Fruit fly (Drosophila melanogaster) whole organism, wandering third instar larva: ENCODE measurements around the gene CG5276.
A peak's percentile ranks its signal among the peaks of the same experiment; 100 is the strongest.

ENCODE experiments used
- Abd-B ChIP-seq: fragments of >200 bp; optimal IDR thresholded peaks from 2 replicates; lab custom pipeline; 2017; ENCODE audit warnings: missing biosample characterization, missing genetic modification characterization
- CG32264 ChIP-seq: fragments of 200-800 bp; sonication (Bioruptor generic); optimal IDR thresholded peaks from 2 replicates; lab custom pipeline; 2016; ENCODE audit warnings: missing biosample characterization, missing genetic modification characterization
- CrebA ChIP-seq: fragments of 200-800 bp; sonication (Bioruptor generic); optimal IDR thresholded peaks from 2 replicates; lab custom pipeline; 2016; ENCODE audit warnings: missing biosample characterization, mild to moderate bottlenecking, missing genetic modification characterization, borderline replicate concordance
- Dfd ChIP-seq: fragments of >200 bp; optimal IDR thresholded peaks from 2 replicates; lab custom pipeline; 2017; ENCODE audit warnings: missing biosample characterization, missing genetic modification characterization
- dmrt93B ChIP-seq: fragments of 200-800 bp; sonication (Bioruptor generic); optimal IDR thresholded peaks from 2 replicates; lab custom pipeline; 2018; ENCODE audit warnings: missing biosample characterization, mild to moderate bottlenecking, missing genetic modification characterization
- sage ChIP-seq: fragments of 200-800 bp; sonication (Bioruptor generic); optimal IDR thresholded peaks from 2 replicates; lab custom pipeline; 2016; ENCODE audit warnings: missing biosample characterization, mild to moderate bottlenecking, missing genetic modification characterization
- usp ChIP-seq: fragments of >200 bp; optimal IDR thresholded peaks from 2 replicates; lab custom pipeline; 2017; ENCODE audit warnings: missing biosample characterization, missing genetic modification characterization

DNA sequence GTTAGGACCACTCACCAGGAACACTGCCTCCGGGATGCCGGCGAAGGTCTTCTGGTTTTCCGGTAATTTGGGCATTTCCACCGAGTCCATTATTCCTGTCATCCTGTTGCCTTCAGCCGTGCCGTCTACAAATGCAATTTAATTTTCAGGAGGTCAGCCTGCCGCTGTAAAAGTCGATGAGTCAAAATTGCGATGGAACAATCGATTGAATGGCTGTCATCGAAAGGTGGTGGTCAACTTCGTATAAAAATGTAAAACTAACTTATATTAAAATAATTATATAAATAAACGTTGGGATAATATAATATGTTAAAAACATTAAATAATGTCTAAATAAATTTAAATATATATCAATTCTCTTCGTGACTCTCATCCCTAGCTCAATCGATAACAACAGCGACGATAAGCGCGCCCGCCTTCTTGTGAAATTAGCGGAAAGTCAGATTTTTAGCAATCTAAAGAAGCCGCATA is 21.8 kb upstream of the CG5276 start, which contains the start of the genes mgr and Irbp:
- TF ChIP-seq CG32264, result no peak
- no peak for TF ChIP-seq usp (GFP tag; lab: Kevin White, UChicago)
- TF ChIP-seq dmrt93B, result peak; percentile 80
- TF ChIP-seq Abd-B (GFP tag; lab: Kevin White, UChicago), result no peak
- no peak for TF ChIP-seq sage (GFP tag; lab: Kevin White, UChicago)
- no peak for TF ChIP-seq CrebA (GFP tag; lab: Kevin White, UChicago)
- TF ChIP-seq Dfd (GFP tag; lab: Kevin White, UChicago), result no peak
